Fruit fly (Drosophila melanogaster) whole organism, larva: ENCODE results near the gene Ctl2.
A peak's percentile ranks its signal among the peaks of the same experiment; 100 is the strongest.

Source experiments
- noc ChIP-seq: fragments of 200-800 bp; sonication (Bioruptor generic); optimal IDR thresholded peaks from 3 replicates; lab custom pipeline; 2019; ENCODE audit warnings: missing biosample characterization, mild to moderate bottlenecking, missing genetic modification characterization, moderate library complexity

Ctl2 gene

dm6 chr3R:29139767-29140755 is 16.9 kb downstream of the Ctl2 start:
- no peak for TF ChIP-seq noc (tag; lab: Kevin White, UChicago)

dm6 chr3R:29146710-29147109 is 23.5 kb downstream of the Ctl2 start, which contains the start of gene CG14511:
CG14511 (minus strand) TSS chr3R:29146893.
- no peak for TF ChIP-seq noc (tag; lab: Kevin White, UChicago)

- peak; percentile 27 for TF ChIP-seq noc (tag; lab: Kevin White, UChicago)
These were observed 24.9 kb downstream of the Ctl2 start, which contains the start of the genes CG11882 and Pglym78 for dm6 chr3R:29148072-29148471. CG11882 (minus strand) TSS chr3R:29148172. Pglym78 (plus strand) TSS chr3R:29148248.

dm6 chr3R:29151621-29152092 is 28.5 kb downstream of the Ctl2 start, which contains the start of gene eIF2D:
eIF2D (minus strand) TSS chr3R:29151794.
- peak; percentile 52 for TF ChIP-seq noc (tag; lab: Kevin White, UChicago)

dm6 chr3R:29153197-29153644 is 30.1 kb downstream of the Ctl2 start, which contains the start of the genes Slbp and Rpn2:
Slbp (minus strand) TSS chr3R:29153266.
Rpn2 (plus strand) TSS chr3R:29153524.
- peak; percentile 65 for TF ChIP-seq noc (tag; lab: Kevin White, UChicago)

- peak; percentile 89 for TF ChIP-seq noc (tag; lab: Kevin White, UChicago)
These were observed 34.5 kb downstream of the Ctl2 start, which contains the start of gene rdog for dm6 chr3R:29157418-29158398. rdog (plus strand) TSS chr3R:29158122.

dm6 chr3R:29158721-29159120 is 35.6 kb downstream of the Ctl2 start:
- peak; percentile 11 for TF ChIP-seq noc (tag; lab: Kevin White, UChicago)

- TF ChIP-seq noc (tag; lab: Kevin White, UChicago), result no peak
These were observed 36.5 kb downstream of the Ctl2 start for dm6 chr3R:29159620-29160019.

- TF ChIP-seq noc (tag; lab: Kevin White, UChicago), result peak; percentile 39
These were observed 41.9 kb downstream of the Ctl2 start, which contains the start of gene CG11898 for dm6 chr3R:29164930-29165693. CG11898 (plus strand) TSS chr3R:29165643.
